Fruit fly (Drosophila melanogaster) whole organism, embryonic: Measurements from ENCODE around the gene Pvf2.

Experiments
- Abd-B ChIP-seq: fragments of 200-800 bp; sonication (Bioruptor generic); optimal IDR thresholded peaks from 2 replicates; lab custom pipeline; 2018; ENCODE audit warnings: missing biosample characterization, mild to moderate bottlenecking, missing genetic modification characterization, moderate library complexity
- Atf3 ChIP-seq: fragments of 200-800 bp; sonication (Bioruptor generic); optimal IDR thresholded peaks from 3 replicates; lab custom pipeline; 2016; ENCODE audit warnings: missing biosample characterization, missing genetic modification characterization
- CG10979 ChIP-seq: fragments of 200-800 bp; sonication (Bioruptor generic); optimal IDR thresholded peaks from 2 replicates; lab custom pipeline; 2018; ENCODE audit warnings: missing biosample characterization, mild to moderate bottlenecking, missing genetic modification characterization, moderate library complexity
- CG11085 ChIP-seq: fragments of 200-800 bp; sonication (Bioruptor generic); IDR thresholded peaks from 2 replicates; pipeline ENCODE4 v1.3.6; 2022; ENCODE audit warnings: missing biosample characterization, missing genetic modification characterization
- CG11504 ChIP-seq: fragments of 200-800 bp; sonication (Bioruptor generic); optimal IDR thresholded peaks from 3 replicates; lab custom pipeline; 2019; ENCODE audit warnings: missing biosample characterization, mild to moderate bottlenecking, missing genetic modification characterization, moderate library complexity
- CG12219 ChIP-seq: fragments of 200-800 bp; sonication (Bioruptor generic); optimal IDR thresholded peaks from 3 replicates; lab custom pipeline; 2018; ENCODE audit warnings: missing biosample characterization, mild to moderate bottlenecking, missing genetic modification characterization
- CG12236 ChIP-seq: fragments of 200-800 bp; sonication (Bioruptor generic); optimal IDR thresholded peaks from 2 replicates; lab custom pipeline; 2016; ENCODE audit warnings: missing biosample characterization, missing genetic modification characterization
- CG12391 ChIP-seq: fragments of 200-800 bp; sonication (Bioruptor generic); optimal IDR thresholded peaks from 3 replicates; lab custom pipeline; 2018; ENCODE audit warnings: missing biosample characterization, mild to moderate bottlenecking, missing genetic modification characterization, moderate library complexity
- CG14710 ChIP-seq: fragments of 200-800 bp; sonication (Bioruptor generic); optimal IDR thresholded peaks from 3 replicates; lab custom pipeline; 2019; ENCODE audit warnings: missing biosample characterization, mild to moderate bottlenecking, missing genetic modification characterization, moderate library complexity
- CG1603 ChIP-seq: fragments of 200-800 bp; sonication (Bioruptor generic); optimal IDR thresholded peaks from 2 replicates; lab custom pipeline; 2019; ENCODE audit warnings: missing biosample characterization, mild to moderate bottlenecking, missing genetic modification characterization, moderate library complexity
- CG17328 ChIP-seq: fragments of 200-800 bp; sonication (Bioruptor generic); IDR thresholded peaks from 2 replicates; pipeline ENCODE4 v1.3.6; 2022; ENCODE audit warnings: missing biosample characterization, missing genetic modification characterization
- CG18599 ChIP-seq: fragments of 200-800 bp; sonication (Bioruptor generic); optimal IDR thresholded peaks from 3 replicates; lab custom pipeline; 2017; ENCODE audit warnings: missing biosample characterization, missing genetic modification characterization, mild to moderate bottlenecking, moderate library complexity, missing genetic modification reagents
- CG2712 ChIP-seq: fragments of 200-800 bp; optimal IDR thresholded peaks from 3 replicates; lab custom pipeline; 2019; ENCODE audit warnings: missing biosample characterization, mild to moderate bottlenecking, missing genetic modification characterization, moderate library complexity
- CG31365 ChIP-seq: fragments of 200-800 bp; sonication (Bioruptor generic); optimal IDR thresholded peaks from 2 replicates; lab custom pipeline; 2018; ENCODE audit warnings: missing biosample characterization, mild to moderate bottlenecking, missing genetic modification characterization
- CG4404 ChIP-seq: fragments of 200-800 bp; sonication (Bioruptor generic); IDR thresholded peaks from 2 replicates; pipeline ENCODE4 v1.3.6; 2022; ENCODE audit warnings: missing biosample characterization, missing genetic modification characterization
- CG9609 ChIP-seq: fragments of 200-800 bp; sonication (Bioruptor generic); optimal IDR thresholded peaks from 3 replicates; lab custom pipeline; 2016; ENCODE audit warnings: missing biosample characterization, missing genetic modification characterization
- Drgx ChIP-seq: fragments of 200-800 bp; sonication (Bioruptor generic); IDR thresholded peaks from 2 replicates; pipeline ENCODE4 v1.3.6; 2022; ENCODE audit warnings: missing biosample characterization, missing genetic modification characterization
- Hand ChIP-seq: fragments of 200-800 bp; sonication (Bioruptor generic); optimal IDR thresholded peaks from 2 replicates; lab custom pipeline; 2017; ENCODE audit warnings: mild to moderate bottlenecking, missing biosample characterization, missing genetic modification reagents, missing genetic modification characterization
- Med ChIP-seq: fragments of 200-800 bp; sonication (Bioruptor generic); peaks from one replicate; lab custom pipeline; 2016; ENCODE audit warnings: missing biosample characterization, missing genetic modification characterization, mild to moderate bottlenecking, inconsistent platforms, moderate library complexity
- NC2α ChIP-seq: fragments of 200-800 bp; sonication (Bioruptor generic); optimal IDR thresholded peaks from 2 replicates; lab custom pipeline; 2016; ENCODE audit warnings: missing biosample characterization, missing genetic modification characterization
- Pdp1 ChIP-seq, 2 experiments: fragments of 200-800 bp; sonication (Bioruptor generic); optimal IDR thresholded peaks; 3 replicates each; lab custom pipeline; 2016; ENCODE audit warnings: missing biosample characterization in 2 of 2, missing genetic modification characterization in 2 of 2, mild to moderate bottlenecking in 1 of 2, moderate library complexity in 1 of 2
- Sox102F ChIP-seq: fragments of 200-800 bp; sonication (Bioruptor generic); optimal IDR thresholded peaks from 2 replicates; lab custom pipeline; 2018; ENCODE audit warnings: missing biosample characterization, mild to moderate bottlenecking, missing genetic modification characterization, moderate library complexity
- Xbp1 ChIP-seq: fragments of 200-800 bp; sonication (Bioruptor generic); optimal IDR thresholded peaks from 3 replicates; lab custom pipeline; 2016; ENCODE audit warnings: missing biosample characterization, mild to moderate bottlenecking, missing genetic modification characterization
- Xrp1 ChIP-seq: fragments of 200-800 bp; sonication (Bioruptor generic); IDR thresholded peaks from 2 replicates; pipeline ENCODE4 v1.3.6; 2022; ENCODE audit warnings: missing biosample characterization, missing genetic modification characterization
- bsh ChIP-seq, 2 experiments: fragments of 200-800 bp; sonication (Bioruptor generic); optimal IDR thresholded peaks; 2 replicates each; lab custom pipeline; 2017 to 2018; ENCODE audit warnings: mild to moderate bottlenecking in 2 of 2, missing biosample characterization in 2 of 2, missing genetic modification characterization in 2 of 2, moderate library complexity in 1 of 2
- dmrt11E ChIP-seq: fragments of 200-800 bp; sonication (Bioruptor generic); optimal IDR thresholded peaks from 3 replicates; lab custom pipeline; 2018; ENCODE audit warnings: missing biosample characterization, mild to moderate bottlenecking, missing genetic modification characterization, moderate library complexity
- dpn ChIP-seq, 2 experiments: fragments of 200-800 bp; sonication (Bioruptor generic); optimal IDR thresholded peaks; 3 replicates each; lab custom pipeline; 2016; ENCODE audit warnings: missing biosample characterization in 2 of 2, missing genetic modification characterization in 2 of 2
- en ChIP-seq: fragments of 200-800 bp; sonication (Bioruptor generic); optimal IDR thresholded peaks from 2 replicates; lab custom pipeline; 2016; ENCODE audit warnings: missing biosample characterization, missing genetic modification characterization
- gcm ChIP-seq: fragments of 200-800 bp; sonication (Bioruptor generic); optimal IDR thresholded peaks from 2 replicates; lab custom pipeline; 2019; ENCODE audit warnings: missing biosample characterization, mild to moderate bottlenecking, missing genetic modification characterization, moderate library complexity
- gem ChIP-seq: fragments of 200-800 bp; sonication (Bioruptor generic); optimal IDR thresholded peaks from 2 replicates; lab custom pipeline; 2019; ENCODE audit warnings: missing biosample characterization, mild to moderate bottlenecking, missing genetic modification characterization, moderate library complexity
- hth ChIP-seq: fragments of >200 bp; optimal IDR thresholded peaks from 2 replicates; lab custom pipeline; 2017; ENCODE audit warnings: inconsistent platforms
- lab ChIP-seq: fragments of 200-800 bp; sonication (Bioruptor generic); optimal IDR thresholded peaks from 3 replicates; lab custom pipeline; 2017; ENCODE audit warnings: missing biosample characterization, missing genetic modification characterization, mild to moderate bottlenecking, moderate library complexity, missing genetic modification reagents
- lola ChIP-seq, 3 experiments: fragments of >200 bp in 2 of 3; fragments of 200-800 bp in 1 of 3; sonication (Bioruptor generic) in 1 of 3; optimal IDR thresholded peaks; 2 replicates each; lab custom pipeline; 2017 to 2019; ENCODE audit warnings: missing biosample characterization in 3 of 3, missing genetic modification characterization in 3 of 3, mild to moderate bottlenecking in 1 of 3, moderate library complexity in 1 of 3
- mirr ChIP-seq: fragments of 200-800 bp; sonication (Bioruptor generic); optimal IDR thresholded peaks from 3 replicates; lab custom pipeline; 2018; ENCODE audit warnings: missing biosample characterization, mild to moderate bottlenecking, missing genetic modification characterization
- nom ChIP-seq: fragments of 200-800 bp; sonication (Bioruptor generic); optimal IDR thresholded peaks from 2 replicates; lab custom pipeline; 2017; ENCODE audit warnings: missing biosample characterization, missing genetic modification characterization, mild to moderate bottlenecking, moderate library complexity, missing genetic modification reagents
- pan ChIP-seq, 4 experiments: fragments of >200 bp in 3 of 4; fragments of 200-800 bp in 1 of 4; sonication (Bioruptor generic) in 1 of 4; optimal IDR thresholded peaks in 3 of 4; IDR thresholded peaks in 1 of 4; 2 replicates each; pipeline versions ENCODE4 v1.3.6 to Lab custom; 2017 to 2022; ENCODE audit warnings: missing biosample characterization in 2 of 4, missing genetic modification characterization in 2 of 4, mixed read lengths in 1 of 4
- row ChIP-seq: fragments of 200-800 bp; sonication (Bioruptor generic); IDR thresholded peaks from 3 replicates; pipeline ENCODE4 v1.3.6; 2022; ENCODE audit warnings: missing biosample characterization, missing genetic modification characterization
- sens ChIP-seq: fragments of 200-800 bp; sonication (Bioruptor generic); peaks from one replicate; lab custom pipeline; 2016; ENCODE audit warnings: missing biosample characterization, missing genetic modification characterization
- slbo ChIP-seq: fragments of 200-800 bp; sonication (Bioruptor generic); IDR thresholded peaks from 2 replicates; pipeline ENCODE4 v1.3.6; 2022; ENCODE audit warnings: missing biosample characterization, missing genetic modification characterization
- zfh1 ChIP-seq: fragments of 200-800 bp; sonication (Bioruptor generic); IDR thresholded peaks from 3 replicates; pipeline ENCODE4 v1.3.6; 2022; ENCODE audit warnings: missing biosample characterization, missing genetic modification characterization

Pvf2 gene

dm6 chr2L:7082203-7082602 is 2.2 kb downstream of the Pvf2 start:
- TF ChIP-seq CG11085 (0 out of 2 replicates have a peak, but pooled peaks have one; percentile 22), hth (lab: Kevin White, UChicago) (no peak)

DNA sequence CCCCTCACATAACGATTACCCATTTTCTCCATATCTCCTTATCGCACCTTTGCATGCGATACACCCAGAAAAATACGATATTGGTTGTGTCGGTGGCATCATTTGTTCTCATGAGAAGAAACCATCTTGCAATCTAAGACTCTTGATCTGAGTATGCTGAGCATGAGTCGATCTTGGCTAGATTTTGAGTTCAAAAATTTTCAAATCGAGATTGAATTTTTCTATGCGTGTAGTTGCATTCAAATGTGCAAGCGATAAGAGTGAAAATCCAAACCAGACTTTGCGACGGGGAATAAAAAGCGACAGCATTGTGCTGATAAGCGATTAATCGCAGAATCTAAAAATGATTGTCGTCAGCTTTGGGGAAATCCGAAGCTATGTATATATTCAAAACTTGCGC is 3.1 kb downstream of the Pvf2 start:
- TF ChIP-seq nom (GFP tag; lab: Kevin White, UChicago) (no peak), gcm (no peak), lola (GFP tag; optimal IDR thresholded peaks at IDR 0.05; lab: Kevin White, UChicago) (no peak)

DNA sequence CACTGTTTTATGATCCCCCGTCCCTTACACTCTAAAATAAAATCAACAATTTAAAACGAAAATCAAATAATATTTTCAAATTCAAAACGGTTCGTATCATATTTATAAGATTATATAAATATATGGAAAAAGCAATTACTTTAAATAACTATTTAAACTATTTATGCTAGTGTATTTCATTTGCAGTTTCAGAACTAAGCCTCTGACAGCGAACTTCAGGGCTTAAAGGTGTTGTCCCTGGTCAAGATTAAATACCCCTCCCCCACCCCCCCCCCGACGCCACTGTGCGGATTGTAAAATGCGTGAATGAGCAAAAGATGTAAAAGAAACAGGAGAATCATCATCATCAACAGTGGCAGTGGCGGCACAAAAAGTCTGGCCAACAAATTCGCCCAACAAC is 7.6 kb downstream of the Pvf2 start:
- TF ChIP-seq CG10979 (tag; lab: Kevin White, UChicago) (no peak), CG12236 (GFP tag; lab: Kevin White, UChicago) (no peak), CG14710 (tag; lab: Kevin White, UChicago) (no peak), lab (GFP tag; lab: Kevin White, UChicago) (no peak), Atf3 (GFP tag; lab: Kevin White, UChicago) (no peak), Pdp1 (GFP tag; optimal IDR thresholded peaks at IDR 0.05; lab: Kevin White, UChicago) (no peak), Hand (GFP tag; lab: Kevin White, UChicago) (no peak), CG12219 (GFP tag; lab: Kevin White, UChicago) (no peak)

DNA sequence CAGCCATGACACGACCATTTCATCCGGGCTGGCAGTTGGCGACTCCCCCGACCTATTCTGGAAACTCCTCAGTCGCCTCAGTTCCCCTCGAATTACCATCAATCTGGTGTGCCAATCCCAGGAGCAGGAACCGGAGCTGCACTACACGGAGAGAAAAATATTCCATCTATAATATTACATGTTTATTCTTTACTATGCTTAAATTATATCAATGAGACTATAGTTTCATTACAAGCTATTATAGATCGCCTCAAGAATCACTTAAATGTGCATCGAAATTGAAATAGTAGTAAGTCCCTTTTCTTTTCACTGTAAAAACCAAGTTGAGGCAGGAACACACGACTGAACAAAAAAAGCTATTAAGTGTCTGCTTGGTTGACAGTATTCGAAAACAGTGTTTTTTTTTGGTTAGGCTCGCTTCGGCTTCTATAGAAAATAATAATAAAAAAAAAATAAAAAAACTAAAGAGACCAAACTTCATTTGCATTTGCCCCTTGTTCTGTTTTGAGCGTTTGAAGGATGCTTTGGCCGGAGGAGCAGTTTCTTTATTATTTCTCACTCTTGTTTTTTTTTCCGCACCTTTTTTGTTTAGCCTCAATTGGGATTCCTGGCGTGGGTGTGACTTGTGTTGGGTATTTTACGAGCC is 8.3 kb downstream of the Pvf2 start:
- TF ChIP-seq Drgx = peak; percentile 72
- 0 out of 2 replicates have a peak, but pooled peaks have one; percentile 37 for TF ChIP-seq CG17328
- TF ChIP-seq sens (GFP tag; lab: Kevin White, UChicago) = peak; percentile 75
- TF ChIP-seq row (GFP tag; lab: Robert Waterston, UW) = 0 out of 3 replicates have a peak, but pooled peaks have one; percentile 34
- TF ChIP-seq nom (GFP tag; lab: Kevin White, UChicago) = peak; percentile 80
- TF ChIP-seq CG11504 (tag; lab: Kevin White, UChicago) = peak; percentile 11
- peak; percentile 34 for TF ChIP-seq gem (tag; lab: Kevin White, UChicago)
- no peak for TF ChIP-seq NC2α (GFP tag; lab: Kevin White, UChicago)
- TF ChIP-seq zfh1 (GFP tag; lab: Robert Waterston, UW) = 0 out of 3 replicates have a peak, but pooled peaks have one; percentile 35
- no peak for TF ChIP-seq CG31365 (tag; lab: Kevin White, UChicago)
- TF ChIP-seq Xrp1 = peak; percentile 42; the same call in 1 of the 2 replicates
- TF ChIP-seq Xbp1 (GFP tag; lab: Kevin White, UChicago) = peak; percentile 2
- peak in 1 of 2 experiments; percentile 2 for TF ChIP-seq dpn (GFP tag; optimal IDR thresholded peaks at IDR 0.05; lab: Kevin White, UChicago)
- TF ChIP-seq CG9609 (GFP tag; lab: Kevin White, UChicago) = no peak
- TF ChIP-seq CG18599 = peak; percentile 16
- peak; percentile 18 for TF ChIP-seq CG2712
- peak; percentile 19 to 61 for TF ChIP-seq bsh (GFP tag; optimal IDR thresholded peaks at IDR 0.05; lab: Kevin White, UChicago)
- peak; percentile 25 for TF ChIP-seq dmrt11E (tag; lab: Kevin White, UChicago)
- TF ChIP-seq pan (optimal IDR thresholded peaks at IDR 0.05; lab: Kevin White, UChicago) = no peak
- TF ChIP-seq pan (GFP tag; optimal IDR thresholded peaks at IDR 0.05 in 1 of 2, IDR thresholded peaks at IDR 0.05 in 1 of 2) = peak in 1 of 2 experiments; percentile 24
- TF ChIP-seq CG1603 = peak; percentile 23
- 0 out of 2 replicates have a peak, but pooled peaks have one; percentile 11 for TF ChIP-seq CG4404 (GFP tag; lab: Robert Waterston, UW)
- peak; percentile 55 for TF ChIP-seq Med (GFP tag; lab: Kevin White, UChicago)
- peak; percentile 45 for TF ChIP-seq slbo
- TF ChIP-seq CG12391 (tag; lab: Kevin White, UChicago) = peak; percentile 15
- TF ChIP-seq Abd-B (GFP tag; lab: Kevin White, UChicago) = no peak
- TF ChIP-seq Sox102F (GFP tag; lab: Kevin White, UChicago) = peak; percentile 10
- no peak for TF ChIP-seq en (GFP tag; lab: Kevin White, UChicago)
- no peak for TF ChIP-seq mirr
